Worm (Caenorhabditis elegans) whole organism, late embryonic: ENCODE data around the gene T26E4.4.

Experiments
- ama-1 ChIP-seq: fragments of 150-350 bp; optimal IDR thresholded peaks from 2 replicates; lab custom pipeline; 2014
- ceh-24 ChIP-seq: sonication (generic microtip); optimal IDR thresholded peaks from 2 replicates; lab custom pipeline; 2016; ENCODE audit warnings: mild to moderate bottlenecking, missing genetic modification characterization, missing compliant biosample characterization
- elt-2 ChIP-seq: sonication (generic microtip); optimal IDR thresholded peaks from 2 replicates; lab custom pipeline; 2016; ENCODE audit warnings: missing genetic modification reagents, missing genetic modification characterization, missing compliant biosample characterization
- hlh-13 ChIP-seq: fragments of 200-800 bp; sonication (Bioruptor generic); optimal IDR thresholded peaks from 2 replicates; lab custom pipeline; 2018; ENCODE audit warnings: mild to moderate bottlenecking, missing genetic modification characterization, missing compliant biosample characterization
- lim-6 ChIP-seq: sonication (generic microtip); optimal IDR thresholded peaks from 2 replicates; lab custom pipeline; 2016; ENCODE audit warnings: missing genetic modification characterization, missing compliant biosample characterization
- nhr-11 ChIP-seq: fragments of 150-350 bp; optimal IDR thresholded peaks from 2 replicates; lab custom pipeline; 2014; ENCODE audit warnings: missing biosample characterization, missing genetic modification characterization
- pat-9 ChIP-seq: fragments of 200-800 bp; sonication (Bioruptor generic); optimal IDR thresholded peaks from 2 replicates; lab custom pipeline; 2018; ENCODE audit warnings: mild to moderate bottlenecking, missing genetic modification characterization, moderate library complexity, missing compliant biosample characterization

- TF ChIP-seq elt-2 (tag; lab: Kevin White, UChicago) (no peak), ama-1 (no peak), pat-9 (tag; lab: Kevin White, UChicago) (no peak), lim-6 (tag; lab: Kevin White, UChicago) (no peak), hlh-13 (GFP tag; lab: Kevin White, UChicago) (no peak), nhr-11 (tag; lab: Kevin White, UChicago) (no peak), ceh-24 (tag; lab: Kevin White, UChicago) (no peak)
These were observed 33.9 kb downstream of the T26E4.4 start, which contains the start of gene str-9 for ce11 chrV:15758449-15758848.
